Worm (Caenorhabditis elegans) whole organism, young adult: ENCODE data around the gene C10C6.13.

Experiments used
- C17E4.6 ChIP-seq: fragments of 200-800 bp; sonication (Bioruptor generic); IDR thresholded peaks from 2 replicates; pipeline ENCODE4 v1.3.6; 2022; ENCODE audit warnings: missing genetic modification reagents, missing genetic modification characterization, missing compliant biosample characterization
- F33H1.4 ChIP-seq: fragments of 200-800 bp; sonication (Bioruptor generic); IDR thresholded peaks from 2 replicates; pipeline ENCODE4 v1.3.6; 2022; ENCODE audit warnings: missing genetic modification reagents, missing genetic modification characterization, missing compliant biosample characterization
- K11D2.4 ChIP-seq: fragments of 200-800 bp; sonication (Bioruptor generic); IDR thresholded peaks from 2 replicates; pipeline ENCODE4 v1.3.6; 2022; ENCODE audit warnings: missing genetic modification reagents, missing genetic modification characterization, missing compliant biosample characterization
- K12H6.12 ChIP-seq: fragments of 200-800 bp; sonication (Bioruptor generic); optimal IDR thresholded peaks from 2 replicates; lab custom pipeline; 2018; ENCODE audit warnings: mild to moderate bottlenecking, missing genetic modification characterization, missing compliant biosample characterization
- Y95B8A.8 ChIP-seq: fragments of 200-800 bp; sonication (Bioruptor generic); IDR thresholded peaks from 2 replicates; pipeline ENCODE4 v1.3.6; 2022; ENCODE audit warnings: missing genetic modification reagents, missing genetic modification characterization, missing compliant biosample characterization
- ZK185.1 ChIP-seq: sonication (generic microtip); optimal IDR thresholded peaks from 2 replicates; lab custom pipeline; 2016; ENCODE audit warnings: mild to moderate bottlenecking, missing genetic modification characterization, missing compliant biosample characterization; ENCODE audit not compliant: poor library complexity, severe bottlenecking
- akir-1 ChIP-seq: fragments of 200-800 bp; sonication (Bioruptor generic); optimal IDR thresholded peaks from 2 replicates; lab custom pipeline; 2018; ENCODE audit warnings: mild to moderate bottlenecking, missing genetic modification characterization, moderate library complexity, missing compliant biosample characterization
- aptf-2 ChIP-seq: fragments of 200-800 bp; sonication (Bioruptor generic); conservative IDR thresholded peaks from 2 replicates; pipeline ENCODE4 v1.3.6; 2022; ENCODE audit warnings: missing genetic modification reagents, missing genetic modification characterization, missing compliant biosample characterization
- athp-1 ChIP-seq: sonication (generic microtip); optimal IDR thresholded peaks from 2 replicates; lab custom pipeline; 2017; ENCODE audit warnings: mild to moderate bottlenecking, missing genetic modification characterization, missing compliant biosample characterization
- attf-6 ChIP-seq: fragments of 200-800 bp; sonication (Bioruptor generic); IDR thresholded peaks from 2 replicates; pipeline ENCODE4 v1.3.6; 2022; ENCODE audit warnings: missing genetic modification reagents, missing genetic modification characterization, missing compliant biosample characterization
- bed-2 ChIP-seq: fragments of 200-800 bp; sonication (Bioruptor generic); IDR thresholded peaks from 2 replicates; pipeline ENCODE4 v1.3.6; 2022; ENCODE audit warnings: missing genetic modification reagents, missing genetic modification characterization, missing compliant biosample characterization
- ceh-40 ChIP-seq: fragments of 200-800 bp; sonication (Bioruptor generic); IDR thresholded peaks from 2 replicates; pipeline ENCODE4 v1.3.6; 2022; ENCODE audit warnings: missing genetic modification characterization, missing compliant biosample characterization
- egl-18 ChIP-seq: fragments of 200-800 bp; sonication (Bioruptor generic); IDR thresholded peaks from 2 replicates; pipeline ENCODE4 v1.3.6; 2022; ENCODE audit warnings: missing genetic modification reagents, missing genetic modification characterization, missing compliant biosample characterization
- ets-4 ChIP-seq: fragments of 200-800 bp; sonication (Bioruptor generic); optimal IDR thresholded peaks from 2 replicates; lab custom pipeline; 2018; ENCODE audit warnings: mild to moderate bottlenecking, missing genetic modification characterization, missing compliant biosample characterization
- hmg-1.2 ChIP-seq: fragments of 200-800 bp; sonication (Bioruptor generic); IDR thresholded peaks from 2 replicates; pipeline ENCODE4 v1.3.6; 2022; ENCODE audit warnings: missing genetic modification reagents, missing genetic modification characterization, missing compliant biosample characterization
- hrde-1 ChIP-seq: sonication (generic microtip); optimal IDR thresholded peaks from 2 replicates; lab custom pipeline; 2016; ENCODE audit warnings: missing genetic modification characterization, mild to moderate bottlenecking, missing compliant biosample characterization, moderate library complexity, missing genotype, missing genetic modification reagents, borderline replicate concordance
- hsf-1 ChIP-seq: fragments of 200-800 bp; sonication (Bioruptor generic); IDR thresholded peaks from 2 replicates; pipeline ENCODE4 v1.3.6; 2022; ENCODE audit warnings: missing genetic modification reagents, missing genetic modification characterization, missing compliant biosample characterization
- lag-1 ChIP-seq: fragments of 200-800 bp; sonication (Bioruptor generic); IDR thresholded peaks from 2 replicates; pipeline ENCODE4 v1.3.6; 2022; ENCODE audit warnings: missing genetic modification reagents, missing genetic modification characterization, missing compliant biosample characterization
- let-607 ChIP-seq, 2 experiments: fragments of 200-800 bp in 1 of 2; sonication (Bioruptor generic) in 1 of 2; sonication (generic microtip) in 1 of 2; optimal IDR thresholded peaks; 2 replicates each; lab custom pipeline; 2016 to 2018; ENCODE audit warnings: mild to moderate bottlenecking in 2 of 2, missing compliant biosample characterization in 2 of 2, missing genetic modification characterization in 2 of 2, moderate library complexity in 2 of 2, missing genotype in 1 of 2
- lin-26 ChIP-seq: fragments of 200-800 bp; sonication (Bioruptor generic); IDR thresholded peaks from 2 replicates; pipeline ENCODE4 v1.3.6; 2022; ENCODE audit warnings: missing genetic modification reagents, missing genetic modification characterization, missing compliant biosample characterization
- mcd-1 ChIP-seq: fragments of 200-800 bp; sonication (Bioruptor generic); IDR thresholded peaks from 2 replicates; pipeline ENCODE4 v1.3.6; 2022; ENCODE audit warnings: missing genetic modification reagents, missing genetic modification characterization, missing compliant biosample characterization
- nhr-90 ChIP-seq: sonication (generic microtip); optimal IDR thresholded peaks from 2 replicates; lab custom pipeline; 2016; ENCODE audit warnings: missing genotype, mild to moderate bottlenecking, missing genetic modification characterization, missing compliant biosample characterization
- pbrm-1 ChIP-seq: fragments of 200-800 bp; sonication (Bioruptor generic); IDR thresholded peaks from 2 replicates; pipeline ENCODE4 v1.3.6; 2022; ENCODE audit warnings: missing genetic modification reagents, missing genetic modification characterization, missing compliant biosample characterization
- pha-4 ChIP-seq: fragments of 150-350 bp; sonication (generic microtip); optimal IDR thresholded peaks from 2 replicates; lab custom pipeline; 2014; ENCODE audit warnings: missing biosample characterization, missing genetic modification reagents, missing genetic modification characterization
- rcor-1 ChIP-seq: fragments of 200-800 bp; sonication (Bioruptor generic); IDR thresholded peaks from 2 replicates; pipeline ENCODE4 v1.3.6; 2022; ENCODE audit warnings: missing genetic modification reagents, missing genetic modification characterization, missing compliant biosample characterization
- rec-8 ChIP-seq, 2 experiments: sonication (generic microtip); optimal IDR thresholded peaks; 2 replicates each; lab custom pipeline; 2016; ENCODE audit warnings: mild to moderate bottlenecking in 2 of 2, missing genetic modification characterization in 2 of 2, missing genetic modification reagents in 2 of 2, missing genotype in 2 of 2, missing biosample characterization in 1 of 2, missing compliant biosample characterization in 1 of 2, moderate library complexity in 1 of 2
- rpc-1 ChIP-seq, 2 experiments: fragments of 150-350 bp in 1 of 2; sonication (generic microtip) in 1 of 2; optimal IDR thresholded peaks; 2 replicates each; lab custom pipeline; 2014 to 2018; ENCODE audit warnings: missing biosample characterization in 1 of 2, missing genetic modification characterization in 1 of 2, missing genetic modification reagents in 1 of 2, missing genotype in 1 of 2
- sea-2 ChIP-seq: fragments of 200-800 bp; sonication (Bioruptor generic); IDR thresholded peaks from 2 replicates; pipeline ENCODE4 v1.3.6; 2022; ENCODE audit warnings: missing genetic modification characterization, missing compliant biosample characterization
- snpc-1.3 ChIP-seq: sonication (generic microtip); optimal IDR thresholded peaks from 2 replicates; lab custom pipeline; 2017; ENCODE audit warnings: missing genetic modification characterization, mild to moderate bottlenecking, missing compliant biosample characterization, antibody characterized with exemption, moderate library complexity, missing genotype, missing genetic modification reagents; ENCODE audit not compliant: insufficient read depth
- snpc-4 ChIP-seq, 5 experiments: fragments of 150-350 bp in 1 of 5; sonication (generic microtip) in 4 of 5; optimal IDR thresholded peaks; 2 replicates each; lab custom pipeline; 2014 to 2018; ENCODE audit warnings: missing genetic modification characterization in 5 of 5, missing biosample characterization in 3 of 5, antibody characterized with exemption in 2 of 5, mild to moderate bottlenecking in 2 of 5, missing compliant biosample characterization in 2 of 5, missing genotype in 2 of 5, moderate library complexity in 2 of 5, missing genetic modification reagents in 1 of 5
- sptf-2 ChIP-seq: fragments of 200-800 bp; sonication (Bioruptor generic); optimal IDR thresholded peaks from 2 replicates; lab custom pipeline; 2018; ENCODE audit warnings: mild to moderate bottlenecking, missing genetic modification characterization, missing compliant biosample characterization
- ztf-26 ChIP-seq: sonication (generic microtip); optimal IDR thresholded peaks from 2 replicates; lab custom pipeline; 2017; ENCODE audit warnings: missing genetic modification characterization, missing compliant biosample characterization
- ztf-6 ChIP-seq: fragments of 200-800 bp; sonication (Bioruptor generic); IDR thresholded peaks from 2 replicates; pipeline ENCODE4 v1.3.6; 2022; ENCODE audit warnings: missing genetic modification reagents, missing genetic modification characterization, missing compliant biosample characterization

C10C6.13 gene

DNA sequence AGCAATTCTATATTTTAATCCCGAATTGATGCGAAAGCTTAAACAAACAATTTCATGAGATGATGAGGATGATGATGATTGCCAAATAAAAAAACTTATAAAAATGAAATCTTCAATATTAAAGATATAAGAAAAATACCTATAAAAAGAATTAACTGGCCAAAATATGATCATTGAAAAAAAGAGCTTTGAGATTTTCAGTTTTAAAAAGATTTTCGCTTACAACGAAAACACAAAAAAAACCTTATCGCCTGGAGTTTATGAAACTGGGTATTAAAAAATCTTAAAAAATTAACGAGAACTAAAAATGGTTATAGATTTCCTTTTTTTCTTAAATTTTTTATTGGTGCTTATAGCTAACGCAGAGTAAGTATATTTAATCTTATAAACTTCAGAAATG is 2.1 kb downstream of the C10C6.13 start, which contains the start of gene C10C6.7:
Gene C10C6.7 (minus strand): TSS at position 101 of the 400 bp plus-strand sequence.
- TF ChIP-seq K11D2.4 (no peak), lin-26 (GFP tag; lab: Robert Waterston, UW) (no peak), egl-18 (no peak)
- TF ChIP-seq, all 124 proteins: peak for 0

DNA sequence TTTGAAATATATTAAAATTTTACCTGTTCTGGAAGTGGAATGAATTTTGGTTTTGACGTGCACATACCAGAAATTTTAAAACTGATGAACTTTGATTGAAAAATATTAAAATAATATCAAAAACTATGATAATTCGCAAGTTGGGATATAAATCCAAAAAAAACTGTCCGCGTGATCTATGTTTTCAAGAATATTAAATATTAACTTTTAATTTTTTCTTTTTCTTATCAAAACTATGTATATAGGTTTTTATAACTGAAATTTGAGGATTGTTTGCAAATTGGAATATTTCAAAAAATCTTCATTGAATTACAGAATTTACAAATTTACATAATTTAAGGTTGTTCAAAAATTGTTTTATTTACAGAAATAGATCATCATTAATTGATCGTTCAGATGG is 4.4 kb downstream of the C10C6.13 start, which contains the start of gene C10C6.3:
Gene C10C6.3 (minus strand): TSS at position 101 of the 400 bp plus-strand sequence.
- no peak for TF ChIP-seq hrde-1 (tag; lab: Kevin White, UChicago)
- no peak for TF ChIP-seq hsf-1 (GFP tag; lab: Robert Waterston, UW)
- no peak for TF ChIP-seq akir-1
- no peak for TF ChIP-seq ets-4
- no peak for TF ChIP-seq bed-2 (GFP tag; lab: Robert Waterston, UW)
- TF ChIP-seq sptf-2, result no peak

DNA sequence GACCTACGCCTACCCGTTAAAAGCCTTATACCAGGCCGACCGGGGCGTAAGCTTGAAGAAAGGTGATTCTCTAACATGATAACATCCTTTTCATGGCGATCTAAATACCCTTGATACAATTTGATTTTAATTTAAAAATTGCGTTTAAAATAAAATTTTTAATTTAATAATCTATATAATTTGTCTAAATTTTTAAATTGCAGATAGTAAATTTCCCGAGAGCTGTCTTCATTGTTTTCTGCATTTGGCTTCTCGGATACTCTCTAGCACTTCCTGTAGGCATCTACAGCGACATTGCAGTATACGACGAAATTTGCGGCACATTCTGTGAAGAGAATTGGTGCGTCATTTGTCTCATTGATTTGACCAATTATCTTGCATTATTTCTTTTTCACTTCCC is 8.2 kb downstream of the C10C6.13 start:
- TF ChIP-seq lag-1 (no peak), ets-4 (no peak), ZK185.1 (tag; lab: Kevin White, UChicago) (no peak), snpc-4 (GFP tag; optimal IDR thresholded peaks at IDR 0.05; lab: Kevin White, UChicago) (no peak), snpc-4 (tag; optimal IDR thresholded peaks at IDR 0.05; lab: Kevin White, UChicago) (no peak), ztf-6 (GFP tag; lab: Robert Waterston, UW) (no peak), rpc-1 (optimal IDR thresholded peaks at IDR 0.05; lab: Kevin White, UChicago) (no peak), rpc-1 (tag; optimal IDR thresholded peaks at IDR 0.05; lab: Kevin White, UChicago) (no peak), sptf-2 (no peak), akir-1 (no peak), attf-6 (GFP tag; lab: Robert Waterston, UW) (no peak), ztf-26 (tag; lab: Kevin White, UChicago) (no peak), pbrm-1 (GFP tag; lab: Robert Waterston, UW) (no peak), C17E4.6 (no peak), pha-4 (tag; lab: Kevin White, UChicago) (no peak)

DNA sequence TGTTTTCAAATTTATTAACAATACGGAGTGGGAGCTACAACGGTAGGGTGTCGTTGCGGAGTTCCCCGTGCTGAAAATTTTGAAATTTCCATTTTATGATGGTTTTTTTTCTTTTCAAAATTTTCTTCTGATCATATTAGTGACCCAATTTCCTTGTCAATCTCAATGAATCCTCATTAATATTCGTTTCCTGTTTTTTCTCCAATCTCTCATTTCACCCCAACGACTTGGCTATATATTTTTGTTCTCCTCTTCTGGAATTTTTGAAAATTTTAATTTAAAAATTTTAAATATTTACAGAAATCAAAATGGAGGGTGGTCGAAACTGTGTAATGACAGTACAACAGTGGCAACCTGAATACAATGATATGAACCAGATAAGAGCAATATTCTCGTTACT is 9.9 kb downstream of the C10C6.13 start, which contains the start of gene npr-3:
Gene npr-3 (plus strand): TSS at position 301 of the 400 bp plus-strand sequence.
- TF ChIP-seq sea-2 (GFP tag; lab: Robert Waterston, UW) (no peak), nhr-90 (tag; lab: Kevin White, UChicago) (no peak), rec-8 (tag; optimal IDR thresholded peaks at IDR 0.05; lab: Kevin White, UChicago) (no peak), rcor-1 (GFP tag; lab: Robert Waterston, UW) (no peak), sptf-2 (no peak), let-607 (tag; optimal IDR thresholded peaks at IDR 0.05; lab: Kevin White, UChicago) (no peak), F33H1.4 (GFP tag; lab: Robert Waterston, UW) (no peak), hmg-1.2 (GFP tag; lab: Robert Waterston, UW) (no peak), Y95B8A.8 (GFP tag; lab: Robert Waterston, UW) (no peak), snpc-1.3 (tag; lab: Kevin White, UChicago) (no peak), hsf-1 (GFP tag; lab: Robert Waterston, UW) (no peak), mcd-1 (GFP tag; lab: Robert Waterston, UW) (no peak), athp-1 (tag; lab: Kevin White, UChicago) (no peak), ets-4 (no peak), ceh-40 (no peak), K12H6.12 (tag; lab: Kevin White, UChicago) (no peak), aptf-2 (no peak)
- TF ChIP-seq, all 124 proteins: peak for 0
